Fruit fly (Drosophila melanogaster) whole organism, embryonic: ENCODE data around the gene rogdi.

Experiments
- Ada2b ChIP-seq: fragments of 200-800 bp; sonication (Bioruptor generic); IDR thresholded peaks from 2 replicates; pipeline ENCODE4 v1.3.6; 2022; ENCODE audit warnings: missing biosample characterization, missing genetic modification characterization
- B-H2 ChIP-seq: fragments of 200-800 bp; sonication (Bioruptor generic); optimal IDR thresholded peaks from 2 replicates; lab custom pipeline; 2018; ENCODE audit warnings: missing biosample characterization, mild to moderate bottlenecking, missing genetic modification characterization
- C15 ChIP-seq: fragments of 200-800 bp; sonication (Bioruptor generic); IDR thresholded peaks from 3 replicates; pipeline ENCODE4 v1.3.6; 2022; ENCODE audit warnings: missing biosample characterization, missing genetic modification characterization
- CG10543 ChIP-seq: fragments of 200-800 bp; sonication (Bioruptor generic); optimal IDR thresholded peaks from 3 replicates; lab custom pipeline; 2017; ENCODE audit warnings: missing biosample characterization, mild to moderate bottlenecking, missing genetic modification characterization, moderate library complexity
- CG11093 ChIP-seq: fragments of 200-800 bp; sonication (Bioruptor generic); IDR thresholded peaks from 3 replicates; pipeline ENCODE4 v1.3.6; 2022; ENCODE audit warnings: missing biosample characterization, missing genetic modification characterization
- CG14710 ChIP-seq: fragments of 200-800 bp; sonication (Bioruptor generic); optimal IDR thresholded peaks from 3 replicates; lab custom pipeline; 2019; ENCODE audit warnings: missing biosample characterization, mild to moderate bottlenecking, missing genetic modification characterization, moderate library complexity
- CG15011 ChIP-seq: fragments of 200-800 bp; sonication (Bioruptor generic); optimal IDR thresholded peaks from 3 replicates; lab custom pipeline; 2018; ENCODE audit warnings: missing biosample characterization, mild to moderate bottlenecking, missing genetic modification characterization
- CG15601 ChIP-seq: fragments of 200-800 bp; sonication (Bioruptor generic); optimal IDR thresholded peaks from 3 replicates; lab custom pipeline; 2019; ENCODE audit warnings: missing biosample characterization, mild to moderate bottlenecking, missing genetic modification characterization, moderate library complexity
- CG1647 ChIP-seq: fragments of 200-800 bp; sonication (Bioruptor generic); optimal IDR thresholded peaks from 3 replicates; lab custom pipeline; 2016; ENCODE audit warnings: missing biosample characterization, missing genetic modification characterization
- CG16863 ChIP-seq: fragments of 200-800 bp; sonication (Bioruptor generic); optimal IDR thresholded peaks from 3 replicates; lab custom pipeline; 2016; ENCODE audit warnings: missing biosample characterization, missing genetic modification characterization
- CG17912 ChIP-seq: fragments of 200-800 bp; sonication (Bioruptor generic); optimal IDR thresholded peaks from 2 replicates; lab custom pipeline; 2018; ENCODE audit warnings: missing biosample characterization, mild to moderate bottlenecking, missing genetic modification characterization
- CG31365 ChIP-seq: fragments of 200-800 bp; sonication (Bioruptor generic); optimal IDR thresholded peaks from 2 replicates; lab custom pipeline; 2018; ENCODE audit warnings: missing biosample characterization, mild to moderate bottlenecking, missing genetic modification characterization
- CG3281 ChIP-seq: fragments of 200-800 bp; sonication (Bioruptor generic); optimal IDR thresholded peaks from 3 replicates; lab custom pipeline; 2017; ENCODE audit warnings: missing biosample characterization, mild to moderate bottlenecking, missing genetic modification characterization
- CG4282 ChIP-seq: fragments of 200-800 bp; sonication (Bioruptor generic); optimal IDR thresholded peaks from 2 replicates; lab custom pipeline; 2016; ENCODE audit warnings: missing biosample characterization, missing genetic modification characterization
- CG6654 ChIP-seq: fragments of 200-800 bp; sonication (Bioruptor generic); optimal IDR thresholded peaks from 2 replicates; lab custom pipeline; 2017; ENCODE audit warnings: missing biosample characterization, mild to moderate bottlenecking, missing genetic modification characterization
- CG7271 ChIP-seq: fragments of 200-800 bp; sonication (Bioruptor generic); optimal IDR thresholded peaks from 2 replicates; lab custom pipeline; 2018; ENCODE audit warnings: missing biosample characterization, mild to moderate bottlenecking, missing genetic modification characterization, moderate library complexity
- CG7357 ChIP-seq: fragments of 200-800 bp; sonication (Bioruptor generic); IDR thresholded peaks from 3 replicates; pipeline ENCODE4 v1.3.6; 2022; ENCODE audit warnings: missing biosample characterization, missing genetic modification characterization
- CG8290 ChIP-seq, 3 experiments: fragments of 200-800 bp; sonication (Bioruptor generic); optimal IDR thresholded peaks; 2 replicates each; lab custom pipeline; 2016 to 2019; ENCODE audit warnings: missing biosample characterization in 3 of 3, missing genetic modification characterization in 3 of 3, mild to moderate bottlenecking in 2 of 3, moderate library complexity in 1 of 3
- CG9817 ChIP-seq: fragments of 200-800 bp; sonication (Bioruptor generic); optimal IDR thresholded peaks from 2 replicates; lab custom pipeline; 2018; ENCODE audit warnings: missing biosample characterization, mild to moderate bottlenecking, missing genetic modification characterization, moderate library complexity
- Chrac-16 ChIP-seq: fragments of 200-800 bp; sonication (Bioruptor generic); optimal IDR thresholded peaks from 3 replicates; lab custom pipeline; 2016; ENCODE audit warnings: missing biosample characterization, missing genetic modification characterization
- Dll ChIP-seq: fragments of 200-800 bp; sonication (Bioruptor generic); IDR thresholded peaks from 4 replicates; pipeline ENCODE4 v1.3.6; 2022; ENCODE audit warnings: missing biosample characterization, missing genetic modification characterization; ENCODE audit not compliant: partially characterized antibody
- H2.0 ChIP-seq: fragments of 200-800 bp; sonication (Bioruptor generic); IDR thresholded peaks from 2 replicates; pipeline ENCODE4 v1.3.6; 2022; ENCODE audit warnings: missing biosample characterization, missing genetic modification characterization
- Hr3 ChIP-seq: fragments of 200-800 bp; sonication (Bioruptor generic); optimal IDR thresholded peaks from 3 replicates; lab custom pipeline; 2016; ENCODE audit warnings: missing biosample characterization, missing genetic modification characterization
- NC2α ChIP-seq: fragments of 200-800 bp; sonication (Bioruptor generic); optimal IDR thresholded peaks from 2 replicates; lab custom pipeline; 2016; ENCODE audit warnings: missing biosample characterization, missing genetic modification characterization
- Nf-YA ChIP-seq: fragments of 200-800 bp; sonication (Bioruptor generic); IDR thresholded peaks from 2 replicates; pipeline ENCODE4 v1.3.6; 2022; ENCODE audit warnings: missing biosample characterization, missing genetic modification characterization
- Ravus ChIP-seq: fragments of 200-800 bp; sonication (Bioruptor generic); IDR thresholded peaks from 2 replicates; pipeline ENCODE4 v1.3.6; 2022; ENCODE audit warnings: missing biosample characterization, missing genetic modification characterization
- Scr ChIP-seq: fragments of 200-800 bp; sonication (Bioruptor generic); IDR thresholded peaks from 2 replicates; pipeline ENCODE4 v1.3.6; 2022; ENCODE audit warnings: missing biosample characterization, missing genetic modification characterization; ENCODE audit not compliant: partially characterized antibody
- Six4 ChIP-seq: fragments of 200-800 bp; sonication (Bioruptor generic); optimal IDR thresholded peaks from 2 replicates; lab custom pipeline; 2016; ENCODE audit warnings: missing biosample characterization, missing genetic modification characterization
- Xrp1 ChIP-seq: fragments of 200-800 bp; sonication (Bioruptor generic); IDR thresholded peaks from 2 replicates; pipeline ENCODE4 v1.3.6; 2022; ENCODE audit warnings: missing biosample characterization, missing genetic modification characterization
- ac ChIP-seq: fragments of 200-800 bp; sonication (Bioruptor generic); optimal IDR thresholded peaks from 3 replicates; lab custom pipeline; 2017; ENCODE audit warnings: missing biosample characterization, mild to moderate bottlenecking, missing genetic modification characterization
- da ChIP-seq: fragments of 200-800 bp; sonication (Bioruptor generic); optimal IDR thresholded peaks from 2 replicates; lab custom pipeline; 2016; ENCODE audit warnings: missing biosample characterization, missing genetic modification characterization
- ftz-f1 ChIP-seq: fragments of 200-800 bp; sonication (Bioruptor generic); optimal IDR thresholded peaks from 2 replicates; lab custom pipeline; 2016; ENCODE audit warnings: missing biosample characterization, missing genetic modification characterization
- gce ChIP-seq: fragments of 200-800 bp; sonication (Bioruptor generic); IDR thresholded peaks from 3 replicates; pipeline ENCODE4 v1.3.6; 2022; ENCODE audit warnings: missing biosample characterization, missing genetic modification characterization
- hbn ChIP-seq: fragments of 200-800 bp; sonication (Bioruptor generic); IDR thresholded peaks from 2 replicates; pipeline ENCODE4 v1.3.6; 2022; ENCODE audit warnings: missing biosample characterization, missing genetic modification characterization; ENCODE audit not compliant: partially characterized antibody
- jing ChIP-seq: fragments of 200-800 bp; sonication (Bioruptor generic); optimal IDR thresholded peaks from 2 replicates; lab custom pipeline; 2018; ENCODE audit warnings: missing biosample characterization, mild to moderate bottlenecking, missing genetic modification characterization
- lola ChIP-seq, 3 experiments: fragments of >200 bp in 2 of 3; fragments of 200-800 bp in 1 of 3; sonication (Bioruptor generic) in 1 of 3; optimal IDR thresholded peaks; 2 replicates each; lab custom pipeline; 2017 to 2019; ENCODE audit warnings: missing biosample characterization in 3 of 3, missing genetic modification characterization in 3 of 3, mild to moderate bottlenecking in 1 of 3, moderate library complexity in 1 of 3
- mam ChIP-seq: fragments of 200-800 bp; sonication (Bioruptor generic); optimal IDR thresholded peaks from 3 replicates; lab custom pipeline; 2016; ENCODE audit warnings: missing biosample characterization, missing genetic modification characterization
- nmo ChIP-seq: fragments of 200-800 bp; sonication (Bioruptor generic); optimal IDR thresholded peaks from 2 replicates; lab custom pipeline; 2018; ENCODE audit warnings: missing biosample characterization, mild to moderate bottlenecking, missing genetic modification characterization, moderate library complexity
- nom ChIP-seq: fragments of 200-800 bp; sonication (Bioruptor generic); optimal IDR thresholded peaks from 2 replicates; lab custom pipeline; 2017; ENCODE audit warnings: missing biosample characterization, missing genetic modification characterization, mild to moderate bottlenecking, moderate library complexity, missing genetic modification reagents
- org-1 ChIP-seq: fragments of 200-800 bp; sonication (Bioruptor generic); optimal IDR thresholded peaks from 2 replicates; lab custom pipeline; 2017; ENCODE audit warnings: missing biosample characterization, missing genetic modification characterization
- prd ChIP-seq, 3 experiments: fragments of >200 bp in 2 of 3; fragments of 200-800 bp in 1 of 3; sonication (Bioruptor generic) in 1 of 3; optimal IDR thresholded peaks in 2 of 3; IDR thresholded peaks in 1 of 3; 2 replicates in 2 of 3; 3 replicates in 1 of 3; pipeline versions ENCODE4 v1.3.6 to Lab custom; 2017 to 2022; ENCODE audit warnings: missing biosample characterization in 1 of 3, missing genetic modification characterization in 1 of 3
- sens ChIP-seq: fragments of 200-800 bp; sonication (Bioruptor generic); peaks from one replicate; lab custom pipeline; 2016; ENCODE audit warnings: missing biosample characterization, missing genetic modification characterization
- sens-2 ChIP-seq: fragments of 200-800 bp; sonication (Bioruptor generic); IDR thresholded peaks from 2 replicates; pipeline ENCODE4 v1.3.6; 2022; ENCODE audit warnings: missing biosample characterization, missing genetic modification characterization
- seq ChIP-seq: fragments of 200-800 bp; sonication (Bioruptor generic); IDR thresholded peaks from 2 replicates; pipeline ENCODE4 v1.3.6; 2022; ENCODE audit warnings: missing biosample characterization, missing genetic modification characterization
- sim ChIP-seq: fragments of 200-800 bp; sonication (Bioruptor generic); IDR thresholded peaks from 2 replicates; pipeline ENCODE4 v1.3.6; 2022; ENCODE audit warnings: missing biosample characterization, missing genetic modification characterization
- slbo ChIP-seq: fragments of 200-800 bp; sonication (Bioruptor generic); IDR thresholded peaks from 2 replicates; pipeline ENCODE4 v1.3.6; 2022; ENCODE audit warnings: missing biosample characterization, missing genetic modification characterization
- slp2 ChIP-seq: fragments of 200-800 bp; sonication (Bioruptor generic); optimal IDR thresholded peaks from 2 replicates; lab custom pipeline; 2016; ENCODE audit warnings: missing biosample characterization, missing genetic modification characterization
- sob ChIP-seq: fragments of 200-800 bp; sonication (Bioruptor generic); IDR thresholded peaks from 2 replicates; pipeline ENCODE4 v1.3.6; 2022; ENCODE audit warnings: missing biosample characterization, missing genetic modification characterization
- sqz ChIP-seq: fragments of 200-800 bp; sonication (Bioruptor generic); optimal IDR thresholded peaks from 3 replicates; lab custom pipeline; 2018; ENCODE audit warnings: missing biosample characterization, mild to moderate bottlenecking, missing genetic modification characterization
- trem ChIP-seq: fragments of 200-800 bp; optimal IDR thresholded peaks from 3 replicates; lab custom pipeline; 2019; ENCODE audit warnings: missing biosample characterization, mild to moderate bottlenecking, missing genetic modification characterization, moderate library complexity

Gene rogdi

dm6 chr3L:17008911-17009364, 40.4 kb upstream of the rogdi start (continued):
- TF ChIP-seq CG7271 (no peak), CG14710 (tag; lab: Kevin White, UChicago) (no peak), ftz-f1 (GFP tag; lab: Kevin White, UChicago) (no peak), lola (GFP tag; optimal IDR thresholded peaks at IDR 0.05; lab: Kevin White, UChicago) (no peak), sens-2 (GFP tag; lab: Robert Waterston, UW) (peak; percentile 32; the same call in 1 of the 2 replicates), CG15601 (tag; lab: Kevin White, UChicago) (no peak), slp2 (GFP tag; lab: Kevin White, UChicago) (no peak), org-1 (GFP tag; lab: Kevin White, UChicago) (no peak), CG17912 (GFP tag; lab: Kevin White, UChicago) (no peak), nom (GFP tag; lab: Kevin White, UChicago) (no peak), sqz (no peak), sim (GFP tag; lab: Robert Waterston, UW) (no peak), seq (GFP tag; lab: Robert Waterston, UW) (0 out of 2 replicates have a peak, but pooled peaks have one; percentile 14), Six4 (GFP tag; lab: Kevin White, UChicago) (no peak), jing (GFP tag; lab: Kevin White, UChicago) (no peak), da (GFP tag; lab: Kevin White, UChicago) (no peak), CG16863 (no peak), Ravus (GFP tag; lab: Robert Waterston, UW) (no peak), Xrp1 (GFP tag; lab: Robert Waterston, UW) (no peak), sens (peak; percentile 35), CG1647 (GFP tag; lab: Kevin White, UChicago) (no peak), NC2α (GFP tag; lab: Kevin White, UChicago) (no peak), CG11093 (GFP tag; lab: Robert Waterston, UW) (no peak), CG4282 (GFP tag; lab: Kevin White, UChicago) (no peak), Dll (0 out of 4 replicates have a peak, but pooled peaks have one; percentile 21), ac (GFP tag; lab: Kevin White, UChicago) (no peak), CG10543 (peak; percentile 25), CG31365 (tag; lab: Kevin White, UChicago) (no peak), C15 (GFP tag; lab: Robert Waterston, UW) (0 out of 3 replicates have a peak, but pooled peaks have one; percentile 24), hbn (GFP tag; lab: Robert Waterston, UW) (no peak), H2.0 (GFP tag; lab: Robert Waterston, UW) (no peak), Ada2b (GFP tag; lab: Robert Waterston, UW) (no peak), Nf-YA (GFP tag; lab: Robert Waterston, UW) (no peak), CG15011 (GFP tag; lab: Kevin White, UChicago) (no peak), gce (GFP tag; lab: Robert Waterston, UW) (no peak), prd (optimal IDR thresholded peaks at IDR 0.05; lab: Kevin White, UChicago) (no peak), prd (GFP tag; IDR thresholded peaks at IDR 0.05; lab: Robert Waterston, UW) (no peak), B-H2 (GFP tag; lab: Kevin White, UChicago) (peak; percentile 36), Scr (GFP tag; lab: Robert Waterston, UW) (no peak), slbo (GFP tag; lab: Robert Waterston, UW) (0 out of 2 replicates have a peak, but pooled peaks have one; percentile 15), trem (tag; lab: Kevin White, UChicago) (no peak), Chrac-16 (GFP tag; lab: Kevin White, UChicago) (no peak), CG7357 (no peak), sob (GFP tag; lab: Robert Waterston, UW) (peak; percentile 12; the same call in 1 of the 2 replicates), mam (GFP tag; lab: Kevin White, UChicago) (no peak), nmo (GFP tag; lab: Kevin White, UChicago) (no peak), CG6654 (no peak), CG8290 (GFP tag; optimal IDR thresholded peaks at IDR 0.05; lab: Kevin White, UChicago) (no peak), CG8290 (tag; optimal IDR thresholded peaks at IDR 0.05; lab: Kevin White, UChicago) (peak in 1 of 2 experiments; percentile 59), Hr3 (GFP tag; lab: Kevin White, UChicago) (no peak), CG9817 (no peak), CG3281 (GFP tag; lab: Kevin White, UChicago) (no peak)
